Worm (Caenorhabditis elegans): ENCODE results near the gene lov-1.

lov-1 gene

ce11 chrII:10084482-10084881 is 37.1 kb downstream of the lov-1 start:
- no peak for TF ChIP-seq nhr-76 (tag; optimal IDR thresholded peaks at IDR 0.05)
- TF ChIP-seq ztf-11 (tag; optimal IDR thresholded peaks at IDR 0.05) = no peak
- TF ChIP-seq nhr-23 (tag; optimal IDR thresholded peaks at IDR 0.05) = no peak
- no peak for TF ChIP-seq fos-1 (tag; optimal IDR thresholded peaks at IDR 0.05)
- TF ChIP-seq nfya-1 (tag; optimal IDR thresholded peaks at IDR 0.05; ENCODE audit: insufficient read depth) = no peak

ce11 chrII:10075794-10076193 is 45.8 kb downstream of the lov-1 start:
- peak; percentile 84 for TF ChIP-seq pha-4 (tag; optimal IDR thresholded peaks at IDR 0.05)
- TF ChIP-seq jun-1 (tag; optimal IDR thresholded peaks at IDR 0.05) = no peak
- TF ChIP-seq mdl-1 (tag; optimal IDR thresholded peaks at IDR 0.05) = no peak

ce11 chrII:10073986-10074385 is 47.6 kb downstream of the lov-1 start:
- no peak for TF ChIP-seq pqm-1 (tag; optimal IDR thresholded peaks at IDR 0.05)
- TF ChIP-seq elt-3 (tag; optimal IDR thresholded peaks at IDR 0.05) = peak in 2 of 3 experiments; percentile 71 to 92
- no peak for TF ChIP-seq unc-62 (GFP tag; optimal IDR thresholded peaks at IDR 0.05)

- TF ChIP-seq sea-2 (GFP tag; optimal IDR thresholded peaks at IDR 0.05) (no peak), ZK546.5 (tag; optimal IDR thresholded peaks at IDR 0.05) (no peak), nhr-77 (tag; optimal IDR thresholded peaks at IDR 0.05) (no peak), nhr-237 (tag; optimal IDR thresholded peaks at IDR 0.05) (no peak), lsy-12 (tag; optimal IDR thresholded peaks at IDR 0.05) (no peak), daf-12 (tag; optimal IDR thresholded peaks at IDR 0.05) (no peak), mml-1 (tag; optimal IDR thresholded peaks at IDR 0.05) (no peak), nfya-1 (tag; optimal IDR thresholded peaks at IDR 0.05; ENCODE audit: insufficient read depth) (no peak), jun-1 (tag; optimal IDR thresholded peaks at IDR 0.05) (no peak), pqm-1 (tag; optimal IDR thresholded peaks at IDR 0.05) (no peak)
Observed at ce11 chrII:10067817-10068216, 53.8 kb downstream of the lov-1 start, which contains the start of gene die-1. TSS of gene die-1 (minus strand) at chrII:10067917.

- TF ChIP-seq fkh-10 (GFP tag; optimal IDR thresholded peaks at IDR 0.05) (no peak), nhr-28 (tag; optimal IDR thresholded peaks at IDR 0.05) (no peak), lsy-12 (tag; optimal IDR thresholded peaks at IDR 0.05) (no peak), elt-1 (tag; optimal IDR thresholded peaks at IDR 0.05) (no peak), nhr-12 (tag; optimal IDR thresholded peaks at IDR 0.05) (no peak), sea-2 (GFP tag; optimal IDR thresholded peaks at IDR 0.05) (no peak), nhr-23 (tag; optimal IDR thresholded peaks at IDR 0.05) (no peak), ama-1 (optimal IDR thresholded peaks at IDR 0.05) (no peak)
Observed at ce11 chrII:10065472-10065871, 56.2 kb downstream of the lov-1 start.

ce11 chrII:10060508-10060907 is 61.1 kb downstream of the lov-1 start, which contains the start of gene stg-1:
TSS of gene stg-1 (minus strand) at chrII:10060660.
- TF ChIP-seq unc-62 (GFP tag; optimal IDR thresholded peaks at IDR 0.05) (no peak), nfya-1 (tag; optimal IDR thresholded peaks at IDR 0.05; ENCODE audit: insufficient read depth) (no peak), nhr-76 (tag; optimal IDR thresholded peaks at IDR 0.05) (no peak), nhr-77 (tag; optimal IDR thresholded peaks at IDR 0.05) (no peak), eor-1 (tag; optimal IDR thresholded peaks at IDR 0.05) (no peak), nhr-12 (tag; optimal IDR thresholded peaks at IDR 0.05) (no peak), nhr-237 (tag; optimal IDR thresholded peaks at IDR 0.05) (no peak), skn-1 (tag; optimal IDR thresholded peaks at IDR 0.05) (no peak), daf-12 (tag; optimal IDR thresholded peaks at IDR 0.05) (no peak), elt-1 (tag; optimal IDR thresholded peaks at IDR 0.05) (no peak), lin-39 (tag; optimal IDR thresholded peaks at IDR 0.05) (no peak), elt-2 (tag; optimal IDR thresholded peaks at IDR 0.05) (no peak)
